Fruit fly (Drosophila melanogaster): ENCODE measurements around the gene Las.

Gene Las

dm6 chr3L:20401026-20401912 is 30.9 kb downstream of the Las start, which contains the start of gene trbl (continued):
- TF ChIP-seq CG6254 (GFP tag; optimal IDR thresholded peaks at IDR 0.05), result no peak
- TF ChIP-seq pum (GFP tag; optimal IDR thresholded peaks at IDR 0.05), result no peak
- no peak for TF ChIP-seq Hey (tag; optimal IDR thresholded peaks at IDR 0.05)
- peak; percentile 85 for TF ChIP-seq chm (GFP tag; IDR thresholded peaks at IDR 0.05)
- TF ChIP-seq C15 (GFP tag; IDR thresholded peaks at IDR 0.05), result no peak
- no peak for TF ChIP-seq shn (GFP tag; optimal IDR thresholded peaks at IDR 0.05)
- no peak for TF ChIP-seq hth (optimal IDR thresholded peaks at IDR 0.05)
- peak; percentile 57 for TF ChIP-seq Scr (GFP tag; IDR thresholded peaks at IDR 0.05; ENCODE audit: partially characterized antibody)
- TF ChIP-seq CG3847 (GFP tag; IDR thresholded peaks at IDR 0.05), result no peak
- no peak; the same call in 2 of the 3 replicates for TF ChIP-seq zen2 (GFP tag; IDR thresholded peaks at IDR 0.05; ENCODE audit: partially characterized antibody)
- peak; percentile 8 for TF ChIP-seq lilli (GFP tag; optimal IDR thresholded peaks at IDR 0.05)
- TF ChIP-seq croc (GFP tag; conservative IDR thresholded peaks at IDR 0.05), result no peak
- no peak for TF ChIP-seq HLH54F (GFP tag; optimal IDR thresholded peaks at IDR 0.05)
- TF ChIP-seq ac (GFP tag; optimal IDR thresholded peaks at IDR 0.05), result peak; percentile 11
- peak; percentile 12 for TF ChIP-seq CG11504 (tag; optimal IDR thresholded peaks at IDR 0.05)
- no peak for TF ChIP-seq btn (GFP tag; optimal IDR thresholded peaks at IDR 0.05)
- TF ChIP-seq Tbp (GFP tag; optimal IDR thresholded peaks at IDR 0.05), result no peak
- TF ChIP-seq sens-2 (GFP tag; IDR thresholded peaks at IDR 0.05), result no peak
- TF ChIP-seq yki (optimal IDR thresholded peaks at IDR 0.05), result peak; percentile 92
- peak; percentile 26 for TF ChIP-seq D19A (tag; optimal IDR thresholded peaks at IDR 0.05)
- TF ChIP-seq CG11723 (GFP tag; optimal IDR thresholded peaks at IDR 0.05), result peak; percentile 25
- TF ChIP-seq gcm2 (GFP tag; optimal IDR thresholded peaks at IDR 0.05), result no peak
- TF ChIP-seq trem (tag; optimal IDR thresholded peaks at IDR 0.05), result peak; percentile 59
- no peak for TF ChIP-seq eyg (GFP tag; optimal IDR thresholded peaks at IDR 0.05)
- TF ChIP-seq Dip3 (GFP tag; optimal IDR thresholded peaks at IDR 0.05), result no peak
- peak; percentile 10 for TF ChIP-seq CG2678 (tag; optimal IDR thresholded peaks at IDR 0.05)
- no peak for TF ChIP-seq CG17912 (GFP tag; optimal IDR thresholded peaks at IDR 0.05)
- peak; percentile 73 for TF ChIP-seq zen (tag; optimal IDR thresholded peaks at IDR 0.05)
- TF ChIP-seq MESR4 (GFP tag; optimal IDR thresholded peaks at IDR 0.05), result peak; percentile 37
- TF ChIP-seq CG2875 (GFP tag; optimal IDR thresholded peaks at IDR 0.05), result no peak
- no peak for TF ChIP-seq Ravus (GFP tag; IDR thresholded peaks at IDR 0.05)
- TF ChIP-seq Med (GFP tag), result peak; percentile 83
- no peak for TF ChIP-seq CG5180 (GFP tag; optimal IDR thresholded peaks at IDR 0.05)
- TF ChIP-seq CG31365 (tag; optimal IDR thresholded peaks at IDR 0.05), result peak; percentile 71
- no peak for TF ChIP-seq Atf3 (GFP tag; optimal IDR thresholded peaks at IDR 0.05)
- no peak for TF ChIP-seq CG13123 (GFP tag; optimal IDR thresholded peaks at IDR 0.05)
- TF ChIP-seq CG12236 (GFP tag; optimal IDR thresholded peaks at IDR 0.05), result no peak
- TF ChIP-seq H15 (GFP tag; IDR thresholded peaks at IDR 0.05), result no peak
- TF ChIP-seq Gsc (GFP tag; IDR thresholded peaks at IDR 0.05), result no peak
- peak; percentile 4 for TF ChIP-seq CG3995 (GFP tag; optimal IDR thresholded peaks at IDR 0.05)
- no peak for TF ChIP-seq Mad (GFP tag; optimal IDR thresholded peaks at IDR 0.05)
- TF ChIP-seq en (GFP tag; optimal IDR thresholded peaks at IDR 0.05), result no peak
- TF ChIP-seq dati (GFP tag; IDR thresholded peaks at IDR 0.05), result 0 out of 2 replicates have a peak, but pooled peaks have one; percentile 34
- peak; percentile 17 for TF ChIP-seq CG11398 (GFP tag; optimal IDR thresholded peaks at IDR 0.05)
- TF ChIP-seq HHEX (GFP tag; optimal IDR thresholded peaks at IDR 0.05), result no peak
- TF ChIP-seq eve (GFP tag; optimal IDR thresholded peaks at IDR 0.05), result no peak
- no peak for TF ChIP-seq br (optimal IDR thresholded peaks at IDR 0.05)
- no peak for TF ChIP-seq CG42726 (GFP tag; IDR thresholded peaks at IDR 0.05; ENCODE audit: partially characterized antibody)
- TF ChIP-seq CG12299 (tag; optimal IDR thresholded peaks at IDR 0.05), result peak; percentile 60
- no peak for TF ChIP-seq gt (GFP tag; IDR thresholded peaks at IDR 0.05)

Measured in whole organism, embryonic.